Fruit fly (Drosophila melanogaster): ENCODE results near the gene CG13398.

The CG13398 gene

dm6 chr2L:8403286-8404270 is 11.5 kb downstream of the CG13398 start, which contains the start of gene emb (continued):
- TF ChIP-seq D (optimal IDR thresholded peaks at IDR 0.05) (no peak), D (GFP tag; optimal IDR thresholded peaks at IDR 0.05) (no peak), salm (tag; optimal IDR thresholded peaks at IDR 0.05) (no peak), abd-A (tag; optimal IDR thresholded peaks at IDR 0.05) (no peak), tx (GFP tag; optimal IDR thresholded peaks at IDR 0.05) (peak; percentile 44), emc (GFP tag; optimal IDR thresholded peaks at IDR 0.05) (no peak), Six4 (GFP tag; optimal IDR thresholded peaks at IDR 0.05) (peak; percentile 46), Bdp1 (GFP tag; optimal IDR thresholded peaks at IDR 0.05) (peak; percentile 23), slp2 (GFP tag; optimal IDR thresholded peaks at IDR 0.05) (peak; percentile 27), Sox100B (GFP tag; optimal IDR thresholded peaks at IDR 0.05) (no peak), ken (GFP tag; IDR thresholded peaks at IDR 0.05) (no peak), CG16813 (GFP tag; IDR thresholded peaks at IDR 0.05; ENCODE audit: partially characterized antibody) (peak; percentile 97), CG8359 (GFP tag; optimal IDR thresholded peaks at IDR 0.05; ENCODE audit: borderline replicate concordance) (no peak), kay (GFP tag; optimal IDR thresholded peaks at IDR 0.05) (no peak), NK7.1 (GFP tag; optimal IDR thresholded peaks at IDR 0.05) (no peak), sob (GFP tag; IDR thresholded peaks at IDR 0.05) (peak; percentile 57; the same call in 1 of the 2 replicates), CG7271 (tag; optimal IDR thresholded peaks at IDR 0.05) (no peak), CG17568 (GFP tag; optimal IDR thresholded peaks at IDR 0.05) (no peak), lbe (GFP tag; optimal IDR thresholded peaks at IDR 0.05) (peak; percentile 7), Camta (GFP tag; optimal IDR thresholded peaks at IDR 0.05) (no peak), Hand (GFP tag; optimal IDR thresholded peaks at IDR 0.05) (no peak), MBD-R2 (GFP tag; IDR thresholded peaks at IDR 0.05) (peak; percentile 69), CG9215 (GFP tag; IDR thresholded peaks at IDR 0.05) (peak; percentile 17; the same call in 1 of the 2 replicates), CG17328 (GFP tag; IDR thresholded peaks at IDR 0.05) (0 out of 2 replicates have a peak, but pooled peaks have one; percentile 24), crol (GFP tag; IDR thresholded peaks at IDR 0.05) (no peak), zf30C (GFP tag; optimal IDR thresholded peaks at IDR 0.05) (no peak), CG1602 (GFP tag; optimal IDR thresholded peaks at IDR 0.05) (peak; percentile 33), Spps (tag; optimal IDR thresholded peaks at IDR 0.05) (no peak), peb (GFP tag; IDR thresholded peaks at IDR 0.05) (no peak), dmrt11E (tag; optimal IDR thresholded peaks at IDR 0.05) (peak; percentile 48), Bgb (GFP tag; IDR thresholded peaks at IDR 0.05; ENCODE audit: partially characterized antibody) (peak; percentile 97), Stat92E (GFP tag; optimal IDR thresholded peaks at IDR 0.05) (no peak), CG12219 (GFP tag; optimal IDR thresholded peaks at IDR 0.05) (peak; percentile 0), Ets65A (GFP tag) (peak; percentile 94), exex (tag; optimal IDR thresholded peaks at IDR 0.05) (no peak), CG31441 (GFP tag; IDR thresholded peaks at IDR 0.05) (no peak), al (GFP tag; IDR thresholded peaks at IDR 0.05) (peak; percentile 37; the same call in 1 of the 2 replicates), gem (tag; optimal IDR thresholded peaks at IDR 0.05) (no peak), Hr51 (GFP tag; optimal IDR thresholded peaks at IDR 0.05) (peak in 1 of 2 experiments; percentile 15), da (GFP tag; optimal IDR thresholded peaks at IDR 0.05) (no peak), dmrt99B (tag; optimal IDR thresholded peaks at IDR 0.05) (no peak), CG30020 (tag; optimal IDR thresholded peaks at IDR 0.05) (peak; percentile 71), zen2 (GFP tag; IDR thresholded peaks at IDR 0.05; ENCODE audit: partially characterized antibody) (peak; percentile 93), sisA (GFP tag; IDR thresholded peaks at IDR 0.05) (no peak), CkIIα-i1 (GFP tag; IDR thresholded peaks at IDR 0.05) (no peak), CG4328 (GFP tag; optimal IDR thresholded peaks at IDR 0.05) (peak; percentile 40), HLHmδ (GFP tag; optimal IDR thresholded peaks at IDR 0.05) (peak; percentile 12), Taf1 (GFP tag; IDR thresholded peaks at IDR 0.05) (0 out of 2 replicates have a peak, but pooled peaks have one; percentile 24)

Measured in whole organism, embryonic.